Worm (Caenorhabditis elegans): ENCODE measurements around the gene C13A2.3.

DNA sequence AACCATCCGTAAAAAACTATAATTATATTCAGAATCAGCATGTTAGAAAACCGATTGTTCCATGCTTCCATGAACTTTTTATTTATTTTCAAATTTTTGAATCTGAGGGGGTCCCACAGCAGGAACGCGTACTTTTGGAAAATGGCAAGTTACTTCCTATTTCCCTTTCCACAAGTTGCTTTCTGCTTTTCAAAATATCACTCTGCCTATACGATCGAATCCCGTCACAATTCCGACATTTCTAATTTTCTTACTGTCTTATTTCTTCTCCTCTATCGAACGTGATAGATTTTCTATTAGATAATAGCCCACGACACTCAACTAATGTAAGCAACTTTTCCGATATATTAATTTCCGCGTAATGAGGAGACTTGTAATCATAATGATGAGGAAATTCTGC is 6.6 kb upstream of the C13A2.3 start, which contains the start of gene C13A2.5:
- TF ChIP-seq ama-1 (optimal IDR thresholded peaks at IDR 0.05) (no peak), tra-4 (tag; optimal IDR thresholded peaks at IDR 0.05) (no peak), aly-1 (tag; optimal IDR thresholded peaks at IDR 0.05) (no peak)
